Fruit fly (Drosophila melanogaster): ENCODE data around the gene CG32095.
A peak's percentile ranks its signal among the peaks of the same experiment; 100 is the strongest.

Gene CG32095

dm6 chr3L:11822446-11823334, 2.8 kb downstream of the CG32095 start, which contains the start of gene RpL10Ab (continued):
- TF ChIP-seq Eip78C (GFP tag) (peak; percentile 76), dac (GFP tag; optimal IDR thresholded peaks at IDR 0.05) (peak; percentile 26), esn (GFP tag; optimal IDR thresholded peaks at IDR 0.05) (peak; percentile 62), ss (GFP tag; optimal IDR thresholded peaks at IDR 0.05) (peak; percentile 25 to 51), CG9139 (GFP tag; optimal IDR thresholded peaks at IDR 0.05) (peak; percentile 18), achi (GFP tag; optimal IDR thresholded peaks at IDR 0.05) (peak; percentile 27), fd59A (GFP tag; optimal IDR thresholded peaks at IDR 0.05) (no peak), CG6163 (GFP tag; IDR thresholded peaks at IDR 0.05) (peak; percentile 63), pdm3 (GFP tag; optimal IDR thresholded peaks at IDR 0.05) (no peak), CG8119 (GFP tag; IDR thresholded peaks at IDR 0.05) (peak; percentile 48; the same call in 1 of the 3 replicates), cyc (GFP tag; optimal IDR thresholded peaks at IDR 0.05) (peak; percentile 34), Met (GFP tag; optimal IDR thresholded peaks at IDR 0.05) (peak; percentile 50), CG34406 (GFP tag; optimal IDR thresholded peaks at IDR 0.05) (peak; percentile 35), CG4318 (GFP tag; optimal IDR thresholded peaks at IDR 0.05) (no peak), net (GFP tag; optimal IDR thresholded peaks at IDR 0.05) (peak; percentile 58), CG8319 (GFP tag; optimal IDR thresholded peaks at IDR 0.05) (peak; percentile 24), CG11762 (GFP tag; optimal IDR thresholded peaks at IDR 0.05; ENCODE audit: insufficient read depth) (peak; percentile 24), dsx (GFP tag; optimal IDR thresholded peaks at IDR 0.05; ENCODE audit: poor library complexity, severe bottlenecking) (no peak), CG1621 (tag; optimal IDR thresholded peaks at IDR 0.05) (peak; percentile 2), CG31627 (GFP tag; optimal IDR thresholded peaks at IDR 0.05) (peak; percentile 45), Eip75B (GFP tag; optimal IDR thresholded peaks at IDR 0.05) (peak; percentile 51), CG11902 (GFP tag; optimal IDR thresholded peaks at IDR 0.05) (peak; percentile 38), CG7368 (GFP tag; optimal IDR thresholded peaks at IDR 0.05) (peak; percentile 13), OdsH (GFP tag; optimal IDR thresholded peaks at IDR 0.05) (peak; percentile 40), CG8632 (GFP tag; optimal IDR thresholded peaks at IDR 0.05) (peak; percentile 34), CG3919 (GFP tag; optimal IDR thresholded peaks at IDR 0.05) (peak; percentile 77), Gug (GFP tag; IDR thresholded peaks at IDR 0.05) (0 out of 2 replicates have a peak, but pooled peaks have one; percentile 52), svp (GFP tag) (no peak), Blimp-1 (GFP tag; optimal IDR thresholded peaks at IDR 0.05) (peak; percentile 53)

dm6 chr3L:11821723-11822445, 3.6 kb downstream of the CG32095 start, which contains the start of the genes CG11597 and CG5946:
Gene CG11597, minus strand, starts transcription at chr3L:11822275.
Gene CG5946, minus strand, starts transcription at chr3L:11822275.
- no peak for TF ChIP-seq CG9139 (GFP tag; optimal IDR thresholded peaks at IDR 0.05)
- no peak for TF ChIP-seq CG1621 (tag; optimal IDR thresholded peaks at IDR 0.05)
- no peak for TF ChIP-seq spab (GFP tag; optimal IDR thresholded peaks at IDR 0.05)
- no peak for TF ChIP-seq vri (GFP tag; optimal IDR thresholded peaks at IDR 0.05)
- TF ChIP-seq fd59A (GFP tag; optimal IDR thresholded peaks at IDR 0.05): no peak
- no peak for TF ChIP-seq svp (GFP tag)
- no peak for TF ChIP-seq topi (GFP tag; optimal IDR thresholded peaks at IDR 0.05)
- no peak for TF ChIP-seq Sox102F (GFP tag; optimal IDR thresholded peaks at IDR 0.05)
- TF ChIP-seq OdsH (GFP tag; optimal IDR thresholded peaks at IDR 0.05): no peak
- TF ChIP-seq CG11902 (GFP tag; optimal IDR thresholded peaks at IDR 0.05): no peak
- no peak for TF ChIP-seq CG7368 (GFP tag; optimal IDR thresholded peaks at IDR 0.05)
- TF ChIP-seq CG10631 (GFP tag; optimal IDR thresholded peaks at IDR 0.05): no peak
- TF ChIP-seq CG3919 (GFP tag; optimal IDR thresholded peaks at IDR 0.05): no peak
- TF ChIP-seq net (GFP tag; optimal IDR thresholded peaks at IDR 0.05): no peak
- no peak for TF ChIP-seq CG16779 (tag; optimal IDR thresholded peaks at IDR 0.05)
- TF ChIP-seq CG10669 (GFP tag; optimal IDR thresholded peaks at IDR 0.05): no peak
- peak; percentile 13 for TF ChIP-seq cyc (GFP tag; optimal IDR thresholded peaks at IDR 0.05)
- no peak for TF ChIP-seq CG4318 (GFP tag; optimal IDR thresholded peaks at IDR 0.05)
- no peak for TF ChIP-seq fkh (GFP tag; optimal IDR thresholded peaks at IDR 0.05)
- no peak for TF ChIP-seq CG8119 (GFP tag; IDR thresholded peaks at IDR 0.05)
- peak; percentile 45 for TF ChIP-seq Eip78C (GFP tag)
- TF ChIP-seq CG6854 (GFP tag; optimal IDR thresholded peaks at IDR 0.05): no peak
- no peak for TF ChIP-seq Eip93F (GFP tag; optimal IDR thresholded peaks at IDR 0.05)
- TF ChIP-seq Sox15 (GFP tag; optimal IDR thresholded peaks at IDR 0.05): no peak
- TF ChIP-seq fd85E (GFP tag; optimal IDR thresholded peaks at IDR 0.05): no peak
- peak; percentile 31 for TF ChIP-seq Sox14 (GFP tag; optimal IDR thresholded peaks at IDR 0.05)
- TF ChIP-seq eg (GFP tag; IDR thresholded peaks at IDR 0.05): no peak
- TF ChIP-seq CG34406 (GFP tag; optimal IDR thresholded peaks at IDR 0.05): no peak
- no peak for TF ChIP-seq ss (GFP tag; optimal IDR thresholded peaks at IDR 0.05)
- no peak for TF ChIP-seq pdm3 (GFP tag; optimal IDR thresholded peaks at IDR 0.05)
- no peak for TF ChIP-seq CG8319 (GFP tag; optimal IDR thresholded peaks at IDR 0.05)
- no peak for TF ChIP-seq salr (GFP tag; optimal IDR thresholded peaks at IDR 0.05)
